Fruit fly (Drosophila melanogaster) Kc167 (cell line): Measurements from ENCODE around the gene pes.

ENCODE experiments used
- Myc ChIP-seq: fragments of >200 bp; optimal IDR thresholded peaks from 2 replicates; lab custom pipeline; 2017; ENCODE audit warnings: missing external identifiers
- Sin3A ChIP-seq: fragments of >200 bp; optimal IDR thresholded peaks from 2 replicates; lab custom pipeline; 2018; ENCODE audit warnings: missing external identifiers
- h ChIP-seq: fragments of >200 bp; optimal IDR thresholded peaks from 3 replicates; lab custom pipeline; 2018; ENCODE audit warnings: missing external identifiers
- insv ChIP-seq: fragments of >200 bp; optimal IDR thresholded peaks from 3 replicates; lab custom pipeline; 2018; ENCODE audit warnings: missing external identifiers
- psq ChIP-seq: fragments of >200 bp; optimal IDR thresholded peaks from 2 replicates; lab custom pipeline; 2017; ENCODE audit warnings: missing external identifiers
- ttk ChIP-seq: sonication (Bioruptor generic); optimal IDR thresholded peaks from 2 replicates; lab custom pipeline; 2017; ENCODE audit warnings: missing external identifiers

Gene pes

dm6 chr2L:7993984-7994854 lies at the start of gene pes:
TSS of gene pes (minus strand) at chr2L:7994184.
- TF ChIP-seq ttk (lab: Kevin White, UChicago) (no peak), insv (lab: Kevin White, UChicago) (no peak), Myc (lab: Kevin White, UChicago) (no peak), psq (no peak), Sin3A (no peak), h (lab: Kevin White, UChicago) (no peak)

dm6 chr2L:8043282-8043668 lies 49.3 kb upstream of the pes start, which contains the start of gene Megf8:
TSS of gene Megf8 (plus strand) at chr2L:8043471.
- TF ChIP-seq Myc (lab: Kevin White, UChicago) = no peak
- TF ChIP-seq h (lab: Kevin White, UChicago) = no peak
- no peak for TF ChIP-seq insv (lab: Kevin White, UChicago)
- TF ChIP-seq Sin3A = no peak
- no peak for TF ChIP-seq ttk (lab: Kevin White, UChicago)
- no peak for TF ChIP-seq psq

dm6 chr2L:8042645-8043281 lies 48.8 kb upstream of the pes start, which contains the start of gene RpL36A:
TSS of gene RpL36A (minus strand) at chr2L:8042909.
- TF ChIP-seq insv (lab: Kevin White, UChicago) = no peak
- no peak for TF ChIP-seq Sin3A
- no peak for TF ChIP-seq ttk (lab: Kevin White, UChicago)
- no peak for TF ChIP-seq psq
- TF ChIP-seq h (lab: Kevin White, UChicago) = no peak
- TF ChIP-seq Myc (lab: Kevin White, UChicago) = no peak

dm6 chr2L:8040872-8041271 lies 46.9 kb upstream of the pes start, which contains the start of gene CCDC53:
TSS of gene CCDC53 (plus strand) at chr2L:8041106.
- TF ChIP-seq Myc (lab: Kevin White, UChicago) (no peak), ttk (lab: Kevin White, UChicago) (no peak), h (lab: Kevin White, UChicago) (no peak), insv (lab: Kevin White, UChicago) (no peak), psq (no peak)

- TF ChIP-seq Sin3A = no peak
- no peak for TF ChIP-seq Myc (lab: Kevin White, UChicago)
- TF ChIP-seq h (lab: Kevin White, UChicago) = no peak
- TF ChIP-seq insv (lab: Kevin White, UChicago) = no peak
- no peak for TF ChIP-seq ttk (lab: Kevin White, UChicago)
- no peak for TF ChIP-seq psq
Measured at dm6 chr2L:8039688-8040087, 45.7 kb upstream of the pes start, which contains the start of gene CG7367. TSS of gene CG7367 (minus strand) at chr2L:8039788.

- TF ChIP-seq psq (no peak), ttk (lab: Kevin White, UChicago) (no peak), h (lab: Kevin White, UChicago) (no peak), Myc (lab: Kevin White, UChicago) (no peak), insv (lab: Kevin White, UChicago) (no peak)
Measured at dm6 chr2L:8034734-8035133, 40.8 kb upstream of the pes start.

- TF ChIP-seq insv (lab: Kevin White, UChicago) (no peak), Sin3A (no peak), ttk (lab: Kevin White, UChicago) (no peak), psq (no peak), Myc (lab: Kevin White, UChicago) (no peak), h (lab: Kevin White, UChicago) (no peak)
Measured at dm6 chr2L:8033756-8034155, 39.8 kb upstream of the pes start.

- TF ChIP-seq psq = no peak
- TF ChIP-seq h (lab: Kevin White, UChicago) = no peak
- no peak for TF ChIP-seq Myc (lab: Kevin White, UChicago)
- no peak for TF ChIP-seq insv (lab: Kevin White, UChicago)
Measured at dm6 chr2L:8031588-8031987, 37.6 kb upstream of the pes start.

- TF ChIP-seq h (lab: Kevin White, UChicago) = no peak
- no peak for TF ChIP-seq psq
- TF ChIP-seq ttk (lab: Kevin White, UChicago) = no peak
- TF ChIP-seq Myc (lab: Kevin White, UChicago) = no peak
- TF ChIP-seq Sin3A = no peak
- no peak for TF ChIP-seq insv (lab: Kevin White, UChicago)
Measured at dm6 chr2L:8030693-8031210, 36.8 kb upstream of the pes start, which contains the start of gene Cka. TSS of gene Cka (plus strand) at chr2L:8030721.

dm6 chr2L:8030102-8030501 lies 36.1 kb upstream of the pes start:
- TF ChIP-seq Myc (lab: Kevin White, UChicago) = no peak
- no peak for TF ChIP-seq ttk (lab: Kevin White, UChicago)
- no peak for TF ChIP-seq Sin3A
- no peak for TF ChIP-seq insv (lab: Kevin White, UChicago)
- TF ChIP-seq psq = no peak
- no peak for TF ChIP-seq h (lab: Kevin White, UChicago)

dm6 chr2L:8029160-8029852 lies 35.3 kb upstream of the pes start, which contains the start of gene baf:
TSS of gene baf (plus strand) at chr2L:8029462.
- TF ChIP-seq psq = no peak
- no peak for TF ChIP-seq Myc (lab: Kevin White, UChicago)
- TF ChIP-seq insv (lab: Kevin White, UChicago) = no peak
- TF ChIP-seq h (lab: Kevin White, UChicago) = no peak
